Fruit fly (Drosophila melanogaster): ENCODE measurements around the gene sima.

sima gene

dm6 chr3R:30121731-30122130, 63.6 kb downstream of the sima start:
- TF ChIP-seq jim (GFP tag; optimal IDR thresholded peaks at IDR 0.05) (no peak), Rel (GFP tag; optimal IDR thresholded peaks at IDR 0.05) (no peak), Rel (tag; optimal IDR thresholded peaks at IDR 0.05) (peak; percentile 78)

dm6 chr3R:30123163-30123562, 65.1 kb downstream of the sima start, which contains the start of gene CG45072:
Gene CG45072 (minus strand): TSS chr3R:30123263.
- TF ChIP-seq N (GFP tag; optimal IDR thresholded peaks at IDR 0.05), result no peak
- no peak for TF ChIP-seq usp (GFP tag; optimal IDR thresholded peaks at IDR 0.05)
- TF ChIP-seq Hnf4 (GFP tag; optimal IDR thresholded peaks at IDR 0.05), result no peak

dm6 chr3R:30124635-30125034, 66.5 kb downstream of the sima start, which contains the start of gene CG45073:
Gene CG45073 (minus strand): TSS chr3R:30124735.
- TF ChIP-seq HLH106 (tag; optimal IDR thresholded peaks at IDR 0.05) (no peak), Rel (GFP tag; optimal IDR thresholded peaks at IDR 0.05) (no peak), Rel (tag; optimal IDR thresholded peaks at IDR 0.05) (no peak), tai (GFP tag; optimal IDR thresholded peaks at IDR 0.05) (no peak), CG9705 (GFP tag; optimal IDR thresholded peaks at IDR 0.05) (no peak), OdsH (GFP tag; optimal IDR thresholded peaks at IDR 0.05) (no peak), ey (GFP tag; optimal IDR thresholded peaks at IDR 0.05) (no peak)

dm6 chr3R:30129019-30129418, 70.9 kb downstream of the sima start, which contains the start of gene Ppi1:
Gene Ppi1 (minus strand): TSS chr3R:30129119.
- TF ChIP-seq Rel (GFP tag; optimal IDR thresholded peaks at IDR 0.05) (no peak), Rel (tag; optimal IDR thresholded peaks at IDR 0.05) (no peak), Mio (GFP tag; optimal IDR thresholded peaks at IDR 0.05) (no peak), h (GFP tag; optimal IDR thresholded peaks at IDR 0.05) (no peak), Vsx2 (GFP tag; optimal IDR thresholded peaks at IDR 0.05; ENCODE audit: partially characterized antibody) (no peak), usp (GFP tag; optimal IDR thresholded peaks at IDR 0.05) (no peak), Dfd (GFP tag; optimal IDR thresholded peaks at IDR 0.05) (no peak), Abd-B (GFP tag; optimal IDR thresholded peaks at IDR 0.05) (no peak), sv (GFP tag; optimal IDR thresholded peaks at IDR 0.05) (no peak), brk (GFP tag; optimal IDR thresholded peaks at IDR 0.05) (no peak), Hr78 (GFP tag; optimal IDR thresholded peaks at IDR 0.05) (no peak), HLH106 (tag; optimal IDR thresholded peaks at IDR 0.05) (no peak), woc (GFP tag; optimal IDR thresholded peaks at IDR 0.05) (no peak), pan (optimal IDR thresholded peaks at IDR 0.05) (no peak), psq (GFP tag; optimal IDR thresholded peaks at IDR 0.05) (no peak), GATAd (GFP tag; optimal IDR thresholded peaks at IDR 0.05) (no peak), rgr (GFP tag; optimal IDR thresholded peaks at IDR 0.05) (no peak), Myc (optimal IDR thresholded peaks at IDR 0.05) (no peak), N (GFP tag; optimal IDR thresholded peaks at IDR 0.05) (no peak), Sp1 (GFP tag; optimal IDR thresholded peaks at IDR 0.05) (no peak)

- TF ChIP-seq Dif (GFP tag; optimal IDR thresholded peaks at IDR 0.05; ENCODE audit: partially characterized antibody) (no peak), Mio (GFP tag; optimal IDR thresholded peaks at IDR 0.05) (no peak), foxo (GFP tag; optimal IDR thresholded peaks at IDR 0.05) (no peak), Sp1 (GFP tag; optimal IDR thresholded peaks at IDR 0.05) (no peak)
Observed at dm6 chr3R:30132295-30132694, 74.2 kb downstream of the sima start, which contains the start of gene CG31029. Gene CG31029 (minus strand): TSS chr3R:30132395.

DNA sequence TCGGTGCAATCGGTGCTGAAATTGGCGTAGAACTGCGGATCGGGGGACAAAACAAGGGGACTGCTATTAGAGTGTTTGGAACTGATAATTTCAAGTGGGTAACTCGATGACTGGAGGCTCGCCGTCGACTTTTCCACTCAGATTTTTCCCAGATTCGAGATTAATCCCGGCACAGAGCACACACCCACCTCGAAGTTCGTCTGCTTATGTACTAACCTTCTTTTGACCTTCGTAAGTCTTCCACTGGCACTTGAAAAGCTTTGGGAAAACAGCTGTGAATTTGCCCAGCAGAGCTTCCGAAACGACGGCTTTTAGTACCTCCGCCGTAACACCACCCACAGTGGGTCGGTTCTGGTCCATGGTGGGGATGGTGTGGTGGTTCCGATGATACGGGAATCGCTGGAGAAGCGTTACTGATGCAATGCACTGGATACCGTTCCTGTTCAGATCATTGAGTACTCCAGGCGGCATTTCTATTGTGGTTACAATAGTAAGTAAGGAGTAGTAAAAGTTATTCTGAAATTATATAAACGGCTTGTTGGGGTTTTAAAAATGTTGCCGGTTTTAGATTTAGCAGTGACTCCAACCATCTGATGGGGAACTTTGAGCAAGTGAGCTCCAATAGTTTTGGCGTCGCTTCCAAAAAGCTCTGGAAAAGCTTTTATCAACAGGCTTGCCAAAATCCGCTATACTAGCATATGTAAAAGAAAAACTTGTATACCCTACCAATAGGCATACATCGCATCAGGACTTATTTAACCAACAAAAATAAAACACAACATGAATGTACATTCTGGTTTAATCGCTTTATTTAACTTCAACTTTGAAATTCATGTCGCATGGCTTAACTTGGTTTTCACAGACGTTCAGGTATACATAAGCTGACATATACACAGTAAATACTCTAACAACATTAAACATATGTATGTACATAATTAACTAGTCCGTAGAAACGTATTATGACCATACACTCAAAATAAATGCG, 76.2 kb downstream of the sima start, which contains the start of gene Tpi:
Gene Tpi (minus strand): TSS at position 537 of the 985 bp plus-strand sequence.
- TF ChIP-seq h (GFP tag; optimal IDR thresholded peaks at IDR 0.05), result no peak
- peak; percentile 29 for TF ChIP-seq Hr83 (GFP tag; optimal IDR thresholded peaks at IDR 0.05; ENCODE audit: poor library complexity, severe bottlenecking)
- TF ChIP-seq woc (GFP tag; optimal IDR thresholded peaks at IDR 0.05), result no peak
- TF ChIP-seq CG32264 (GFP tag; optimal IDR thresholded peaks at IDR 0.05), result no peak
- peak; percentile 65 for TF ChIP-seq br (GFP tag; optimal IDR thresholded peaks at IDR 0.05)
- TF ChIP-seq psq (GFP tag; optimal IDR thresholded peaks at IDR 0.05), result peak; percentile 58
- TF ChIP-seq rgr (GFP tag; optimal IDR thresholded peaks at IDR 0.05), result peak; percentile 66
- TF ChIP-seq fru (GFP tag; optimal IDR thresholded peaks at IDR 0.05), result peak; percentile 60
- no peak for TF ChIP-seq pan (optimal IDR thresholded peaks at IDR 0.05)
- peak; percentile 53 for TF ChIP-seq OdsH (GFP tag; optimal IDR thresholded peaks at IDR 0.05)
- peak in 1 of 2 experiments; percentile 58 for TF ChIP-seq foxo (GFP tag; optimal IDR thresholded peaks at IDR 0.05)
- peak; percentile 84 for TF ChIP-seq Myc (optimal IDR thresholded peaks at IDR 0.05)
- peak; percentile 52 for TF ChIP-seq ey (GFP tag; optimal IDR thresholded peaks at IDR 0.05)
